Fruit fly (Drosophila melanogaster) whole organism, embryonic: ENCODE measurements around the gene CG3117.

ENCODE experiments used
- Abd-B ChIP-seq: fragments of 200-800 bp; sonication (Bioruptor generic); optimal IDR thresholded peaks from 2 replicates; lab custom pipeline; 2018; ENCODE audit warnings: missing biosample characterization, mild to moderate bottlenecking, missing genetic modification characterization, moderate library complexity
- Awh ChIP-seq: fragments of 200-800 bp; sonication (Bioruptor generic); IDR thresholded peaks from 2 replicates; pipeline ENCODE4, ENCODE4 v1.3.6; 2022; ENCODE audit warnings: missing biosample characterization, missing genetic modification characterization
- BtbVII ChIP-seq: fragments of 200-800 bp; sonication (Bioruptor generic); optimal IDR thresholded peaks from 3 replicates; lab custom pipeline; 2017; ENCODE audit warnings: missing biosample characterization, mild to moderate bottlenecking, missing genetic modification characterization
- CG10209 ChIP-seq: fragments of 200-800 bp; sonication (Bioruptor generic); optimal IDR thresholded peaks from 3 replicates; lab custom pipeline; 2017; ENCODE audit warnings: missing biosample characterization, mild to moderate bottlenecking, missing genetic modification characterization, missing genetic modification reagents
- CG10462 ChIP-seq: fragments of 200-800 bp; sonication (Bioruptor generic); optimal IDR thresholded peaks from 2 replicates; lab custom pipeline; 2016; ENCODE audit warnings: missing biosample characterization, missing genetic modification characterization
- CG10959 ChIP-seq: fragments of 200-800 bp; sonication (Bioruptor generic); IDR thresholded peaks from 2 replicates; pipeline ENCODE4 v1.3.6; 2022; ENCODE audit warnings: missing biosample characterization, missing genetic modification characterization
- CG11085 ChIP-seq: fragments of 200-800 bp; sonication (Bioruptor generic); IDR thresholded peaks from 2 replicates; pipeline ENCODE4 v1.3.6; 2022; ENCODE audit warnings: missing biosample characterization, missing genetic modification characterization
- CG11247 ChIP-seq: fragments of 200-800 bp; sonication (Bioruptor generic); IDR thresholded peaks from 2 replicates; pipeline ENCODE4 v1.3.6; 2022; ENCODE audit warnings: missing biosample characterization, missing genetic modification characterization
- CG13624 ChIP-seq: fragments of 200-800 bp; sonication (Bioruptor generic); optimal IDR thresholded peaks from 2 replicates; lab custom pipeline; 2016; ENCODE audit warnings: missing biosample characterization, missing genetic modification characterization
- CG13894 ChIP-seq: fragments of 200-800 bp; sonication (Bioruptor generic); optimal IDR thresholded peaks from 3 replicates; lab custom pipeline; 2018; ENCODE audit warnings: missing biosample characterization, mild to moderate bottlenecking, missing genetic modification characterization, moderate library complexity
- CG14860 ChIP-seq: fragments of 200-800 bp; sonication (Bioruptor generic); IDR thresholded peaks from 3 replicates; pipeline ENCODE4 v1.3.6; 2022; ENCODE audit warnings: missing biosample characterization, missing genetic modification characterization; ENCODE audit not compliant: partially characterized antibody
- CG15269 ChIP-seq: fragments of 200-800 bp; sonication (Bioruptor generic); optimal IDR thresholded peaks from 2 replicates; lab custom pipeline; 2018; ENCODE audit warnings: missing biosample characterization, mild to moderate bottlenecking, missing genetic modification characterization, moderate library complexity
- CG16779 ChIP-seq: fragments of 200-800 bp; sonication (Bioruptor generic); IDR thresholded peaks from 2 replicates; pipeline ENCODE4 v1.3.6; 2022; ENCODE audit warnings: missing biosample characterization, missing genetic modification characterization
- CG16813 ChIP-seq: fragments of 200-800 bp; sonication (Bioruptor generic); IDR thresholded peaks from 3 replicates; pipeline ENCODE4 v1.3.6; 2022; ENCODE audit warnings: missing biosample characterization, missing genetic modification characterization; ENCODE audit not compliant: partially characterized antibody
- CG18619 ChIP-seq: fragments of 200-800 bp; sonication (Bioruptor generic); optimal IDR thresholded peaks from 3 replicates; lab custom pipeline; 2017; ENCODE audit warnings: missing biosample characterization, mild to moderate bottlenecking, missing genetic modification characterization
- CG2678 ChIP-seq: fragments of 200-800 bp; sonication (Bioruptor generic); optimal IDR thresholded peaks from 3 replicates; lab custom pipeline; 2019; ENCODE audit warnings: missing biosample characterization, mild to moderate bottlenecking, missing genetic modification characterization, moderate library complexity
- CG32772 ChIP-seq: fragments of 200-800 bp; sonication (Bioruptor generic); IDR thresholded peaks from 2 replicates; pipeline ENCODE4 v1.3.6; 2022; ENCODE audit warnings: missing biosample characterization, missing genetic modification characterization
- CG3847 ChIP-seq: fragments of 200-800 bp; sonication (Bioruptor generic); IDR thresholded peaks from 2 replicates; pipeline ENCODE4 v1.3.6; 2022; ENCODE audit warnings: missing biosample characterization, missing genetic modification characterization
- CG6854 ChIP-seq: fragments of 200-800 bp; sonication (Bioruptor generic); optimal IDR thresholded peaks from 3 replicates; lab custom pipeline; 2017; ENCODE audit warnings: missing biosample characterization, mild to moderate bottlenecking, missing genetic modification characterization
- CG7786 ChIP-seq: fragments of 200-800 bp; sonication (Bioruptor generic); optimal IDR thresholded peaks from 2 replicates; lab custom pipeline; 2016; ENCODE audit warnings: missing biosample characterization, missing genetic modification characterization
- CG9797 ChIP-seq: fragments of 200-800 bp; sonication (Bioruptor generic); optimal IDR thresholded peaks from 3 replicates; lab custom pipeline; 2018; ENCODE audit warnings: missing biosample characterization, mild to moderate bottlenecking, missing genetic modification characterization
- Chrac-16 ChIP-seq: fragments of 200-800 bp; sonication (Bioruptor generic); optimal IDR thresholded peaks from 3 replicates; lab custom pipeline; 2016; ENCODE audit warnings: missing biosample characterization, missing genetic modification characterization
- D ChIP-seq, 2 experiments: fragments of 200-800 bp in 1 of 2; fragments of >200 bp in 1 of 2; sonication (Bioruptor generic) in 1 of 2; optimal IDR thresholded peaks; 2 replicates in 1 of 2; 3 replicates in 1 of 2; lab custom pipeline; 2017; ENCODE audit warnings: mild to moderate bottlenecking in 1 of 2, missing biosample characterization in 1 of 2, missing genetic modification characterization in 1 of 2, missing genetic modification reagents in 1 of 2
- Drgx ChIP-seq: fragments of 200-800 bp; sonication (Bioruptor generic); IDR thresholded peaks from 2 replicates; pipeline ENCODE4 v1.3.6; 2022; ENCODE audit warnings: missing biosample characterization, missing genetic modification characterization
- Elba2 ChIP-seq: fragments of 200-800 bp; sonication (Bioruptor generic); optimal IDR thresholded peaks from 3 replicates; lab custom pipeline; 2016; ENCODE audit warnings: missing biosample characterization, missing genetic modification characterization
- Fer2 ChIP-seq: fragments of 200-800 bp; sonication (Bioruptor generic); optimal IDR thresholded peaks from 2 replicates; lab custom pipeline; 2018; ENCODE audit warnings: missing biosample characterization, mild to moderate bottlenecking, missing genetic modification characterization, moderate library complexity
- HHEX ChIP-seq: fragments of 200-800 bp; sonication (Bioruptor generic); optimal IDR thresholded peaks from 3 replicates; lab custom pipeline; 2017; ENCODE audit warnings: missing biosample characterization, mild to moderate bottlenecking, missing genetic modification characterization, missing genetic modification reagents
- Hr51 ChIP-seq, 2 experiments: fragments of 200-800 bp; sonication (Bioruptor generic); optimal IDR thresholded peaks; 2 replicates in 1 of 2; 3 replicates in 1 of 2; lab custom pipeline; 2016 to 2018; ENCODE audit warnings: missing biosample characterization in 2 of 2, missing genetic modification characterization in 2 of 2, mild to moderate bottlenecking in 1 of 2, moderate library complexity in 1 of 2
- Mrtf ChIP-seq: fragments of 200-800 bp; sonication (Bioruptor generic); IDR thresholded peaks from 3 replicates; pipeline ENCODE4 v1.3.6; 2022; ENCODE audit warnings: missing biosample characterization, missing genetic modification characterization
- Nf-YA ChIP-seq: fragments of 200-800 bp; sonication (Bioruptor generic); IDR thresholded peaks from 2 replicates; pipeline ENCODE4 v1.3.6; 2022; ENCODE audit warnings: missing biosample characterization, missing genetic modification characterization
- Nf-YC ChIP-seq: fragments of 200-800 bp; optimal IDR thresholded peaks from 3 replicates; lab custom pipeline; 2019; ENCODE audit warnings: missing biosample characterization, mild to moderate bottlenecking, missing genetic modification characterization, moderate library complexity
- NfI ChIP-seq: fragments of 200-800 bp; sonication (Bioruptor generic); optimal IDR thresholded peaks from 3 replicates; lab custom pipeline; 2018; ENCODE audit warnings: missing biosample characterization, mild to moderate bottlenecking, missing genetic modification characterization, moderate library complexity
- Side ChIP-seq: fragments of 200-800 bp; sonication (Bioruptor generic); optimal IDR thresholded peaks from 2 replicates; lab custom pipeline; 2016; ENCODE audit warnings: missing biosample characterization, missing genetic modification characterization
- Tbp ChIP-seq: fragments of >200 bp; optimal IDR thresholded peaks from 2 replicates; lab custom pipeline; 2018; ENCODE audit warnings: missing biosample characterization, missing genetic modification characterization
- Vsx1 ChIP-seq: fragments of 200-800 bp; sonication (Bioruptor generic); optimal IDR thresholded peaks from 2 replicates; lab custom pipeline; 2017; ENCODE audit warnings: missing biosample characterization, mild to moderate bottlenecking, missing genetic modification characterization, missing genetic modification reagents
- ap ChIP-seq: fragments of 200-800 bp; sonication (Bioruptor generic); IDR thresholded peaks from 2 replicates; pipeline ENCODE4 v1.3.6; 2022; ENCODE audit warnings: missing biosample characterization, missing genetic modification characterization
- cas ChIP-seq: fragments of 200-800 bp; sonication (Bioruptor generic); IDR thresholded peaks from 2 replicates; pipeline ENCODE4 v1.3.6; 2022; ENCODE audit warnings: missing biosample characterization, missing genetic modification characterization
- cg ChIP-seq: fragments of 200-800 bp; sonication (Bioruptor generic); optimal IDR thresholded peaks from 3 replicates; lab custom pipeline; 2019; ENCODE audit warnings: missing biosample characterization, mild to moderate bottlenecking, missing genetic modification characterization, moderate library complexity
- chinmo ChIP-seq: fragments of 200-800 bp; sonication (Bioruptor generic); IDR thresholded peaks from 4 replicates; pipeline ENCODE4 v1.3.6; 2022; ENCODE audit warnings: missing biosample characterization, missing genetic modification characterization; ENCODE audit not compliant: partially characterized antibody
- crp ChIP-seq, 2 experiments: fragments of 200-800 bp; sonication (Bioruptor generic); optimal IDR thresholded peaks; 2 replicates in 1 of 2; 3 replicates in 1 of 2; lab custom pipeline; 2017; ENCODE audit warnings: missing biosample characterization in 2 of 2, missing genetic modification characterization in 2 of 2, mild to moderate bottlenecking in 1 of 2, moderate library complexity in 1 of 2
- dpn ChIP-seq, 2 experiments: fragments of 200-800 bp; sonication (Bioruptor generic); optimal IDR thresholded peaks; 3 replicates each; lab custom pipeline; 2016; ENCODE audit warnings: missing biosample characterization in 2 of 2, missing genetic modification characterization in 2 of 2
- emc ChIP-seq: fragments of 200-800 bp; sonication (Bioruptor generic); optimal IDR thresholded peaks from 2 replicates; lab custom pipeline; 2016; ENCODE audit warnings: missing biosample characterization, missing genetic modification characterization
- ems ChIP-seq: fragments of 200-800 bp; sonication (Bioruptor generic); optimal IDR thresholded peaks from 3 replicates; lab custom pipeline; 2016; ENCODE audit warnings: missing biosample characterization, missing genetic modification characterization
- gt ChIP-seq: fragments of 200-800 bp; sonication (Bioruptor generic); IDR thresholded peaks from 2 replicates; pipeline ENCODE4 v1.3.6; 2022; ENCODE audit warnings: missing biosample characterization, missing genetic modification characterization
- hb ChIP-seq: fragments of 200-800 bp; sonication (Bioruptor generic); IDR thresholded peaks from 3 replicates; pipeline ENCODE4 v1.3.6; 2022; ENCODE audit warnings: missing biosample characterization, missing genetic modification characterization; ENCODE audit not compliant: partially characterized antibody
- hbn ChIP-seq: fragments of 200-800 bp; sonication (Bioruptor generic); IDR thresholded peaks from 2 replicates; pipeline ENCODE4 v1.3.6; 2022; ENCODE audit warnings: missing biosample characterization, missing genetic modification characterization; ENCODE audit not compliant: partially characterized antibody
- pnt ChIP-seq: fragments of 200-800 bp; sonication (Bioruptor generic); optimal IDR thresholded peaks from 3 replicates; lab custom pipeline; 2016; ENCODE audit warnings: missing biosample characterization, missing genetic modification characterization
- slp2 ChIP-seq: fragments of 200-800 bp; sonication (Bioruptor generic); optimal IDR thresholded peaks from 2 replicates; lab custom pipeline; 2016; ENCODE audit warnings: missing biosample characterization, missing genetic modification characterization

CG3117 gene

DNA sequence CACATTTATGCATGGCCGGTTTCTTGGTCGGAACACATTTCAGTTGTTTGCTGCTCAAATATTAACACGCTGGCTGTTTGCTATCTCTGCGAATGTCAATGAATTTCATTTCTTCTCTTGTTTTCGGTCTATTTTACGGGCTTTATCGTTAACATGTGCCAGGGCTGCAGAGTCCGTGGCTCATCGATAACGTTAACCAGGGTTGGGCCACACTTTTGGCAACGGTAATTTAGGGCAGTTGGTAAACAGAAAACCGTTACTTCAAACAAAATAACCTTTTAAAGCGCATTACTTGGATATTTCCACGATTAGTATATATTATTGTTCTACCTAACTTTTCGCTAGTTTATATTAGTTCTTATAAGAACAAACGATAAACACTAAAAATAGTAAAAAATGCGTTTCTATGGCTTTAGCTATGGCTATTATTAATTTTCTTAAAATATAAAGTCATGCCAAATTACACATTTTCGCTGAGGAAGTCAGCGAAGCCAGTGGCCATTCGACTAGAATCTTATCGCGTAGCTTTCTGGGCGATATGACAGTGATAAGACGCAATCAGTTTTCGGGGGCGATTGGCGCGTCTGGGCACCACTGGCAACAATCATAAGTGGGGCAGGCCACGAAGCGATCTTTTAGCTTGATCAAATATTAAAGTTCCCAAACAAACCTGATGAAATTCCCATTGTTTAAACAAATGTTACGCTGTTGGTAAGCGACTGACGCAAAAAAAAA, 36.1 kb upstream of the CG3117 start (continued):
- TF ChIP-seq CG14860 (GFP tag; lab: Robert Waterston, UW) = no peak
- TF ChIP-seq Side (GFP tag; lab: Kevin White, UChicago) = peak; percentile 9
- peak; percentile 17 for TF ChIP-seq CG7786
- 0 out of 3 replicates have a peak, but pooled peaks have one; percentile 32 for TF ChIP-seq Mrtf (GFP tag; lab: Robert Waterston, UW)
- no peak for TF ChIP-seq CG16779 (GFP tag; lab: Robert Waterston, UW)
- peak in 1 of 2 experiments; percentile 57 for TF ChIP-seq crp (GFP tag; optimal IDR thresholded peaks at IDR 0.05; lab: Kevin White, UChicago)
- TF ChIP-seq CG16813 (GFP tag; lab: Robert Waterston, UW) = no peak
- peak; percentile 38 for TF ChIP-seq CG10209 (GFP tag; lab: Kevin White, UChicago)
- TF ChIP-seq CG3847 (GFP tag; lab: Robert Waterston, UW) = peak; percentile 50
- peak; percentile 5 for TF ChIP-seq slp2 (GFP tag; lab: Kevin White, UChicago)
- TF ChIP-seq ems = peak; percentile 28
- peak; percentile 20 for TF ChIP-seq CG13624 (GFP tag; lab: Kevin White, UChicago)
- TF ChIP-seq emc = peak; percentile 26
- TF ChIP-seq Fer2 (tag; lab: Kevin White, UChicago) = peak; percentile 13
- TF ChIP-seq D (optimal IDR thresholded peaks at IDR 0.05; lab: Kevin White, UChicago) = no peak
- TF ChIP-seq D (GFP tag; optimal IDR thresholded peaks at IDR 0.05; lab: Kevin White, UChicago) = no peak
- TF ChIP-seq HHEX = peak; percentile 50
- TF ChIP-seq CG18619 (GFP tag; lab: Kevin White, UChicago) = no peak
- TF ChIP-seq NfI (GFP tag; lab: Kevin White, UChicago) = peak; percentile 29
- no peak for TF ChIP-seq CG10959
- peak; percentile 60 for TF ChIP-seq CG6854 (GFP tag; lab: Kevin White, UChicago)
- peak; percentile 36 to 75 for TF ChIP-seq Hr51 (GFP tag; optimal IDR thresholded peaks at IDR 0.05; lab: Kevin White, UChicago)
- TF ChIP-seq cas = no peak
- TF ChIP-seq CG13894 (tag; lab: Kevin White, UChicago) = peak; percentile 25
- TF ChIP-seq CG32772 (GFP tag; lab: Robert Waterston, UW) = no peak
- TF ChIP-seq cg = no peak
- TF ChIP-seq BtbVII (GFP tag; lab: Kevin White, UChicago) = peak; percentile 48
- TF ChIP-seq Nf-YA (GFP tag; lab: Robert Waterston, UW) = peak; percentile 65; the same call in 1 of the 2 replicates
- peak; percentile 15 for TF ChIP-seq Vsx1 (GFP tag; lab: Kevin White, UChicago)
- TF ChIP-seq CG9797 = peak; percentile 17
- no peak for TF ChIP-seq Tbp (GFP tag; lab: Kevin White, UChicago)
- TF ChIP-seq pnt (GFP tag; lab: Kevin White, UChicago) = no peak
- TF ChIP-seq gt = no peak
- peak; percentile 16 for TF ChIP-seq Chrac-16 (GFP tag; lab: Kevin White, UChicago)
- TF ChIP-seq CG15269 (tag; lab: Kevin White, UChicago) = peak; percentile 56
- TF ChIP-seq Awh (GFP tag; lab: Robert Waterston, UW) = peak; percentile 76
- no peak for TF ChIP-seq hb (GFP tag; lab: Robert Waterston, UW)
- TF ChIP-seq Nf-YC = peak; percentile 55
- peak; percentile 78 for TF ChIP-seq CG10462 (GFP tag; lab: Kevin White, UChicago)
- peak; percentile 12; the same call in 1 of the 2 replicates for TF ChIP-seq CG11247 (GFP tag; lab: Robert Waterston, UW)
- no peak for TF ChIP-seq chinmo (GFP tag; lab: Robert Waterston, UW)
- TF ChIP-seq ap = no peak
- TF ChIP-seq hbn (GFP tag; lab: Robert Waterston, UW) = no peak
- TF ChIP-seq dpn (GFP tag; optimal IDR thresholded peaks at IDR 0.05; lab: Kevin White, UChicago) = peak in 1 of 2 experiments; percentile 14
- peak; percentile 31; the same call in 1 of the 2 replicates for TF ChIP-seq Drgx (GFP tag; lab: Robert Waterston, UW)
- TF ChIP-seq CG11085 (GFP tag; lab: Robert Waterston, UW) = no peak
- peak; percentile 34 for TF ChIP-seq Abd-B (GFP tag; lab: Kevin White, UChicago)
- peak; percentile 61 for TF ChIP-seq CG2678 (tag; lab: Kevin White, UChicago)
- TF ChIP-seq Elba2 (GFP tag; lab: Kevin White, UChicago) = no peak
